Worm (Caenorhabditis elegans) whole organism, L3 larva: ENCODE measurements around the gene srz-15.

Experiments used
- aly-2 ChIP-seq: fragments of 150-350 bp; optimal IDR thresholded peaks from 2 replicates; lab custom pipeline; 2014; ENCODE audit warnings: missing biosample characterization, missing genetic modification characterization
- daf-12 ChIP-seq: fragments of 150-350 bp; optimal IDR thresholded peaks from 2 replicates; lab custom pipeline; 2014; ENCODE audit warnings: missing biosample characterization, missing genetic modification reagents, missing genetic modification characterization
- elt-2 ChIP-seq: sonication (generic microtip); optimal IDR thresholded peaks from 2 replicates; lab custom pipeline; 2016; ENCODE audit warnings: missing genetic modification reagents, mild to moderate bottlenecking, missing genetic modification characterization, missing compliant biosample characterization
- elt-3 ChIP-seq, 3 experiments: fragments of 150-350 bp in 1 of 3; sonication (generic microtip) in 2 of 3; optimal IDR thresholded peaks; 2 replicates in 2 of 3; 4 replicates in 1 of 3; lab custom pipeline; 2014 to 2017; ENCODE audit warnings: missing biosample characterization in 3 of 3, missing genetic modification characterization in 3 of 3
- lin-15B ChIP-seq: fragments of 150-350 bp; optimal IDR thresholded peaks from 2 replicates; lab custom pipeline; 2014; ENCODE audit warnings: missing biosample characterization, missing genetic modification characterization
- nhr-28 ChIP-seq: fragments of 150-350 bp; optimal IDR thresholded peaks from 2 replicates; lab custom pipeline; 2014; ENCODE audit warnings: missing biosample characterization, missing genetic modification characterization
- nhr-43 ChIP-seq: sonication (generic microtip); optimal IDR thresholded peaks from 2 replicates; lab custom pipeline; 2016; ENCODE audit warnings: mild to moderate bottlenecking, missing genetic modification characterization, missing compliant biosample characterization; ENCODE audit not compliant: poor library complexity, severe bottlenecking
- nhr-77 ChIP-seq: fragments of 150-350 bp; optimal IDR thresholded peaks from 2 replicates; lab custom pipeline; 2014; ENCODE audit warnings: missing biosample characterization, missing genetic modification characterization
- pha-4 ChIP-seq: fragments of 150-350 bp; optimal IDR thresholded peaks from 2 replicates; lab custom pipeline; 2014; ENCODE audit warnings: missing biosample characterization, missing genetic modification reagents, missing genetic modification characterization
- pqm-1 ChIP-seq: fragments of 150-350 bp; optimal IDR thresholded peaks from 2 replicates; lab custom pipeline; 2017; ENCODE audit warnings: missing biosample characterization, missing genetic modification characterization, inconsistent platforms
- tbx-2 ChIP-seq: sonication (generic microtip); optimal IDR thresholded peaks from 2 replicates; lab custom pipeline; 2016; ENCODE audit warnings: mild to moderate bottlenecking, missing genetic modification characterization, missing compliant biosample characterization
- zag-1 ChIP-seq: fragments of 150-350 bp; optimal IDR thresholded peaks from 2 replicates; lab custom pipeline; 2014; ENCODE audit warnings: missing biosample characterization, missing genetic modification characterization
- ztf-11 ChIP-seq: fragments of 150-350 bp; optimal IDR thresholded peaks from 2 replicates; lab custom pipeline; 2014; ENCODE audit warnings: missing biosample characterization, missing genetic modification characterization

DNA sequence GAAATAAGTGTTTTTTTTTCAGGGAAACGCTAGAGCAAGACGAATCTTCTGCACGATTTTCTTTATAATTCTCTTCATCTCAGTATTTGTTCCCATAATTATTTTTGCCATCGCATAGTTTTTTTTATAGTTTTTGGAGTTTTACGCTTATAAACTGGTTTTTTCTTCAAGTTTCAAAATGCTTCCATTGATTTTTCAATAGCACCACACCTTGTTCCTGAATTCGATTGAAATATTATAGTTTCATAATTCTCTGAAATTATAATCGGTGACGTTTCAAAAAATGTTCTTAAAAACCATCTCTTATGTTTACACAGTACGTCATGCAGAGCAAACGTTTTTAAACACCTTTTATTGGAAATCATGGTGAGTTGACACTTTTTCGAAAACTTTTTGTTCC is 22.4 kb upstream of the srz-15 start, which contains the start of gene K08D8.12:
- no peak for TF ChIP-seq elt-2 (tag; lab: Kevin White, UChicago)
- no peak for TF ChIP-seq nhr-28
- TF ChIP-seq ztf-11 (tag; lab: Kevin White, UChicago), result no peak
- TF ChIP-seq zag-1, result no peak
- TF ChIP-seq pqm-1 (tag; lab: Kevin White, UChicago), result no peak
- TF ChIP-seq nhr-77 (tag; lab: Kevin White, UChicago), result no peak
- TF ChIP-seq elt-3 (tag; optimal IDR thresholded peaks at IDR 0.05; lab: Kevin White, UChicago), result no peak
- TF ChIP-seq aly-2 (tag; lab: Kevin White, UChicago), result no peak
- TF ChIP-seq nhr-43, result no peak
- TF ChIP-seq lin-15B (tag; lab: Kevin White, UChicago), result no peak
- TF ChIP-seq daf-12, result no peak
- TF ChIP-seq tbx-2 (tag; lab: Kevin White, UChicago), result no peak
- no peak for TF ChIP-seq pha-4 (tag; lab: Kevin White, UChicago)
